Fruit fly (Drosophila melanogaster): ENCODE measurements around the gene Syt1.

dm6 chr2L:2723100-2723499 is 76.7 kb downstream of the Syt1 start:
- TF ChIP-seq CG8478 (optimal IDR thresholded peaks at IDR 0.05) (no peak), CTCF (optimal IDR thresholded peaks at IDR 0.05) (no peak)
